Fruit fly (Drosophila melanogaster) whole organism, wandering third instar larva: Measurements from ENCODE around the gene Nlg2.
A peak's percentile ranks its signal among the peaks of the same experiment; 100 is the strongest.

ENCODE experiments used
- Abd-B ChIP-seq: fragments of >200 bp; optimal IDR thresholded peaks from 2 replicates; lab custom pipeline; 2017; ENCODE audit warnings: missing biosample characterization, missing genetic modification characterization
- CG32264 ChIP-seq: fragments of 200-800 bp; sonication (Bioruptor generic); optimal IDR thresholded peaks from 2 replicates; lab custom pipeline; 2016; ENCODE audit warnings: missing biosample characterization, missing genetic modification characterization
- CG9705 ChIP-seq: fragments of 200-800 bp; sonication (Bioruptor generic); optimal IDR thresholded peaks from 2 replicates; lab custom pipeline; 2018; ENCODE audit warnings: missing biosample characterization, mild to moderate bottlenecking, missing genetic modification characterization
- CrebA ChIP-seq: fragments of 200-800 bp; sonication (Bioruptor generic); optimal IDR thresholded peaks from 2 replicates; lab custom pipeline; 2016; ENCODE audit warnings: missing biosample characterization, mild to moderate bottlenecking, missing genetic modification characterization, borderline replicate concordance
- Dfd ChIP-seq: fragments of >200 bp; optimal IDR thresholded peaks from 2 replicates; lab custom pipeline; 2017; ENCODE audit warnings: missing biosample characterization, missing genetic modification characterization
- Dif ChIP-seq: fragments of 200-275, 200-300 bp; sonication (Bioruptor generic); optimal IDR thresholded peaks from 2 replicates; lab custom pipeline; 2018; ENCODE audit warnings: missing biosample characterization, missing genetic modification characterization; ENCODE audit not compliant: partially characterized antibody
- HLH106 ChIP-seq: fragments of 200-800 bp; optimal IDR thresholded peaks from 3 replicates; lab custom pipeline; 2019; ENCODE audit warnings: missing biosample characterization, mild to moderate bottlenecking, missing genetic modification characterization, moderate library complexity
- Jra ChIP-seq: sonication (Bioruptor generic); optimal IDR thresholded peaks from 2 replicates; lab custom pipeline; 2016; ENCODE audit warnings: missing biosample characterization, missing genetic modification characterization
- Myc ChIP-seq: fragments of >200 bp; optimal IDR thresholded peaks from 2 replicates; lab custom pipeline; 2017
- N ChIP-seq: fragments of >200 bp; optimal IDR thresholded peaks from 2 replicates; lab custom pipeline; 2018; ENCODE audit warnings: missing biosample characterization, missing external identifiers, missing genetic modification characterization
- OdsH ChIP-seq: fragments of 200-800 bp; sonication (Bioruptor generic); optimal IDR thresholded peaks from 2 replicates; lab custom pipeline; 2016; ENCODE audit warnings: missing biosample characterization, mild to moderate bottlenecking, missing genetic modification characterization
- Rel ChIP-seq, 2 experiments: fragments of 200-800 bp; sonication (Bioruptor generic) in 1 of 2; optimal IDR thresholded peaks; 2 replicates in 1 of 2; 3 replicates in 1 of 2; lab custom pipeline; 2016 to 2019; ENCODE audit warnings: mild to moderate bottlenecking in 2 of 2, missing biosample characterization in 2 of 2, missing genetic modification characterization in 2 of 2, moderate library complexity in 1 of 2
- Sp1 ChIP-seq: fragments of 200-800 bp; sonication (Bioruptor generic); optimal IDR thresholded peaks from 3 replicates; lab custom pipeline; 2019; ENCODE audit warnings: missing biosample characterization, mild to moderate bottlenecking, missing genetic modification characterization, moderate library complexity
- br ChIP-seq: fragments of 200-800 bp; sonication (Bioruptor generic); optimal IDR thresholded peaks from 2 replicates; lab custom pipeline; 2016; ENCODE audit warnings: missing biosample characterization, missing genetic modification characterization
- brk ChIP-seq: fragments of 200-800 bp; sonication (Bioruptor generic); optimal IDR thresholded peaks from 2 replicates; lab custom pipeline; 2016; ENCODE audit warnings: missing biosample characterization, mild to moderate bottlenecking, missing genetic modification characterization
- dmrt93B ChIP-seq: fragments of 200-800 bp; sonication (Bioruptor generic); optimal IDR thresholded peaks from 2 replicates; lab custom pipeline; 2018; ENCODE audit warnings: missing biosample characterization, mild to moderate bottlenecking, missing genetic modification characterization
- ey ChIP-seq: fragments of 200-800 bp; sonication (Bioruptor generic); optimal IDR thresholded peaks from 2 replicates; lab custom pipeline; 2016; ENCODE audit warnings: missing biosample characterization, missing genetic modification characterization
- foxo ChIP-seq, 2 experiments: fragments of 200-800 bp; sonication (Bioruptor generic); optimal IDR thresholded peaks; 2 replicates in 1 of 2; 3 replicates in 1 of 2; lab custom pipeline; 2016 to 2017; ENCODE audit warnings: missing biosample characterization in 2 of 2, missing genetic modification characterization in 2 of 2
- fru ChIP-seq: fragments of 200-800 bp; sonication (Bioruptor generic); optimal IDR thresholded peaks from 3 replicates; lab custom pipeline; 2016; ENCODE audit warnings: missing biosample characterization, mild to moderate bottlenecking, missing genetic modification characterization
- h ChIP-seq: fragments of 200-800 bp; sonication (Bioruptor generic); optimal IDR thresholded peaks from 3 replicates; lab custom pipeline; 2016; ENCODE audit warnings: missing biosample characterization, mild to moderate bottlenecking, missing genetic modification characterization
- jim ChIP-seq: fragments of 175-275, 200-325 bp; sonication (Bioruptor generic); optimal IDR thresholded peaks from 2 replicates; lab custom pipeline; 2016; ENCODE audit warnings: missing biosample characterization, mild to moderate bottlenecking, missing genetic modification characterization
- pan ChIP-seq: fragments of >200 bp; optimal IDR thresholded peaks from 2 replicates; lab custom pipeline; 2017
- sage ChIP-seq: fragments of 200-800 bp; sonication (Bioruptor generic); optimal IDR thresholded peaks from 2 replicates; lab custom pipeline; 2016; ENCODE audit warnings: missing biosample characterization, mild to moderate bottlenecking, missing genetic modification characterization
- sv ChIP-seq: fragments of 200-800 bp; sonication (Bioruptor generic); optimal IDR thresholded peaks from 3 replicates; lab custom pipeline; 2016; ENCODE audit warnings: missing biosample characterization, missing genetic modification characterization
- woc ChIP-seq: sonication (Bioruptor generic); optimal IDR thresholded peaks from 2 replicates; lab custom pipeline; 2016; ENCODE audit warnings: missing biosample characterization, mild to moderate bottlenecking, missing genetic modification characterization

Gene Nlg2

DNA sequence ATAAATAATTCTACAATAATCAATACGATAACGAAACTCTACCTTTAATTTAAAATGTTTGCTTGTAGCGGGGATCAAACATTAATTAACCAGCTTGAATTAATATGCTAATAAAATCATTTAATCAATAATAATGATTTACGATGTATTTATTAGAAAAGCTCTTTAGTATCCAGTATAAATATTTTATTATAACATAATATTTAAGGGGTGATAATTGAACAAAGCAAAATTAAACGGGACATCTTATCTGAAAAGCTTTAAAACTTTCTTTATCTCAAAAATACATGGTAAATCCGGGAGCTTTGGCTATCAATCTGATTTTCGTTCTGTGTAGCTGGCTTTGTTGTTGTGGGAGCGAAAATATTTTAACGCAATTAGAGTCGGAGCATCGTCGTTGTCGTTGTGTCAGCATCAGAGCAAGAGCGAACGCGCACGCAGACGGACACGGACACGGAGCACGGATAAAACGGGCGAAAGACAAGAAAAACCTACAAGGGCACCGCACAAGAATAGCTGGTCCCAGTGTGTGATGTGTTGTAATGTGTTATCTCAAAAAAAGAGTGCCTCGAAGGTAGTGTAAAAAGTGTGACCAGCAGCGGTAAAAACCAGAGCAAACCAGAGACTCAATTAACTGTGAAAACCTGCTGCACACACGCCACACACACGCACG, at the start of gene Nlg2:
Nlg2 (plus strand) TSS at position 375 of the 673 bp plus-strand sequence.
- TF ChIP-seq Sp1 (GFP tag; lab: Kevin White, UChicago) (peak; percentile 10), sv (GFP tag; lab: Kevin White, UChicago) (peak; percentile 1), CG9705 (GFP tag; lab: Kevin White, UChicago) (no peak), foxo (GFP tag; optimal IDR thresholded peaks at IDR 0.05; lab: Kevin White, UChicago) (no peak), OdsH (GFP tag; lab: Kevin White, UChicago) (no peak), CrebA (GFP tag; lab: Kevin White, UChicago) (no peak), pan (no peak), HLH106 (tag; lab: Kevin White, UChicago) (peak; percentile 20)

DNA sequence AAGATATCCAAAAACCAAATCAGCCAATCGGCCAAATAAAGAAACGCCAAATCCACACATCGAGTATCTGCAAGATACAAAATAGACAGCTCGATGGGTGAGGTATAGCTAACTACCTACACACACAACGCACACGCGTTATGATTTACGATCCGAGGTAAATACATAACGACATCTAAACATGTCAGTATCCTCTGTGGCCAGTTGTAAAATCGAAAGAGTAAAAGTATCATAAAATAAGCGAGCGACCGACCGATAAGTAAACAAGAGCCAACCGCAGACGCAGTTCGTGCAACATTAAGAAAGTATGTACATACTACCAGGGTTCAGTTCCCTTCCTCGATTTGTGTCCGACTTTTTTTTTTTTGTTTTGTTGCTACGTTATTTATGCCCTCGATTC, 48.4 kb upstream of the Nlg2 start:
- TF ChIP-seq fru (GFP tag; lab: Kevin White, UChicago): no peak
- no peak for TF ChIP-seq brk
- TF ChIP-seq ey: no peak
- no peak for TF ChIP-seq CG9705 (GFP tag; lab: Kevin White, UChicago)
- TF ChIP-seq Myc (lab: Kevin White, UChicago): no peak
- TF ChIP-seq Dif (GFP tag; lab: Kevin White, UChicago): no peak
- no peak for TF ChIP-seq CG32264 (GFP tag; lab: Kevin White, UChicago)

DNA sequence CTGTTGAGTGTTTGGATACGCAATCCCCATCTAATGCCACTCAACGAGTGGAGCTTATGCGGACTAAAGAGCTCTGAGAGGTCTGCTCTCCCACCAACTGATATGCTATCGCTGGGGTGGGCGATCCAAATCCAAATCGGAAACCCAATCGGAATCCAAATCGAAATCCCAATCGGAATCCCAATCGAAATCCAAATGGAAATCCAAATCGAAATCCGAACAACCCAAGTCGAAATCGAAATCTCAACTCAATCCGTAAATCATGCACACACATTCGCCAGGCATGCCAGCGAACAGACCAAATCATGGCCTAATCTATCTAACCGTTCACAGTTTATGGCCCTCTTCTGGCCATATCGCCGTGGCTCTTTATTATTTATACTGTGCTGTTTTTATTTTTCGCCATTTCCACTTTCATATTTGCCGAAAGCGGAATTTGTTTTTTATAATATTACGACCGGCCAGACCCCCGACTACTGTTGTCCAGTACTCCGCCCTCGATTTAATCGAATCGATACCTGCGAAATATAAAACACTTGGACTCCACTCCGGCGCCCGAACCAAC, 47.1 kb upstream of the Nlg2 start:
- TF ChIP-seq foxo (GFP tag; optimal IDR thresholded peaks at IDR 0.05; lab: Kevin White, UChicago) (no peak), Sp1 (GFP tag; lab: Kevin White, UChicago) (peak; percentile 0)

DNA sequence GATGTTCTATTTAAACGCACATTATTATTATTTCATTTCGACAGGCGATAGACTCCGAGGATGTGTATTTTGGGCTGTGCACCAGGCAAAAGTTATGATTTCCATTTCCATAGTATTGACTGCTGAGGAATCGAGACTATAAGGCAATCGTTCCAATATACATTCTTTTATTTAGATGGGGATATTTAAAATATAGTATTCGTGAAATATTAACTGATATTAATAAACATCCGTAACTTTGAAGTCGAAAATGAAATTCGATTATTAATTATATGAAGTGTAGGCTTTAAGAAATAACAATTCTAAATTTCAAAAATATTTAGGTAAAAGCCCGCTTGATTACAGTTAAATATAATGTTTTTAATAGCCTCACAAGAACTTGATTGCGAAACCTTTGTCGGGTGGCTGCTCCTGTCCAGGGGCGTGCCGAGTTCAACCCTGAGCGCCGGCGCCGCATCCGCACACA, 44.4 kb upstream of the Nlg2 start:
- TF ChIP-seq h (no peak), ey (no peak), brk (no peak), fru (GFP tag; lab: Kevin White, UChicago) (peak; percentile 30), foxo (GFP tag; optimal IDR thresholded peaks at IDR 0.05; lab: Kevin White, UChicago) (peak in 1 of 2 experiments; percentile 28)

DNA sequence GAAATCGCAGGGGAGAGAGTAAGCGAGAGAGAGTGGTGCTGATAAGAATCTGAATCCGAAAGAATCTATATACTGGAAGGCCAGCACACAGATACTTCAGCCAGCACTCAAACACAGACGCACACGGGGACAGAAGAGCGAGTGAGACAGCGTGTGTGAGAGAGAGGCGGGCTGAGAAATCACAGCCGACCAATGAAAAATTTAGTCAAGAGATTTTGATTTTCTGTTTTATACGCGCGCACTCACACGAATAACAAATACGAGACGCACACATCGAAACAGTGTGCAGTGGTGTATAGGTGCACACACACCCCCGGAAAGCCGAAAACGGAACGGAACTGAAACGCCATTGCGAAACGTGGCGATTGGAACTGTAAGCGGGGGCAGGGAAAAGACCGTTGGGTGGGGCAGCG, 41.0 kb upstream of the Nlg2 start:
- peak; percentile 70 for TF ChIP-seq N (GFP tag; lab: Kevin White, UChicago)
- TF ChIP-seq ey: no peak

DNA sequence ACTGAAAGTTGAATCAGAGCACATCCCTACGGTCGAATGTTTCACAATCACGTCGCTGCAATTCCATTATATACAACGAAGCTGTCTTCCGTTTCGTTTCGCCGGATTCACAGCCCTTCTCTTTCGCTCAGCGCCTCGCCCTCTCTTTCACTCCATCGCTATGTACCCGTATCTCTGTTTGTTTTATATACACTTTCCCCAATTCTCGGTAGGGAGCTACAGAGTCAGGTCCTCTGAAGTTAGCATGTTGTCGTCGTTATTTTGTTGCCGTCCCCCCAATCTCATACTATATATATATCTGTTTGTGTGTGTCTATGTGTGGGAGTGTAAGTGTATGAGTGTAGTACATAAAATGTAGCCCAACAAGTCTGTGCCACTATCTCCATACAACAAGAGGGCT, 38.6 kb upstream of the Nlg2 start:
- TF ChIP-seq Dfd (no peak), br (GFP tag; lab: Kevin White, UChicago) (no peak), jim (GFP tag; lab: Kevin White, UChicago) (no peak), Myc (lab: Kevin White, UChicago) (no peak)
- TF ChIP-seq, all 38 proteins: peak for 0

DNA sequence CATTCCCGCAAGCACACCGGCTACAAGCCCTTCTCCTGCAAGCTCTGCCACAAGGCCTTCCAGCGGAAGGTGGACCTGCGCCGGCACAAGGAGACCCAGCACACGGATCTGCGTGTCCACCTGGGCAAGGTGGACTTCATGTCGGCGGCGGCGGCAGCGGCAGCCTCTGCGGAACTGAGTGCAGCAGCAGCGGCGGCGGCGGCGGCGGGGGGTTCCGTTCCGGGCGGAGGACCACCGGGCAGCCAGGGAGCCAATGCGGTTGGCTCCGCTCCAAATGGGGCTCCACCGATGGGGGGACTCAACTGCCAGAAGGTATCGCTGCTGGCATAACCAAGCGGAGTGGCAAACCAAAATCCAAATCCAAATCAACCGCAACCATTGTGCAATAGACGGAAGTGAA, 36.9 kb upstream of the Nlg2 start:
- no peak for TF ChIP-seq Rel (GFP tag; optimal IDR thresholded peaks at IDR 0.05; lab: Kevin White, UChicago)
- no peak for TF ChIP-seq Rel (tag; optimal IDR thresholded peaks at IDR 0.05; lab: Kevin White, UChicago)
- TF ChIP-seq Dfd: peak; percentile 96

DNA sequence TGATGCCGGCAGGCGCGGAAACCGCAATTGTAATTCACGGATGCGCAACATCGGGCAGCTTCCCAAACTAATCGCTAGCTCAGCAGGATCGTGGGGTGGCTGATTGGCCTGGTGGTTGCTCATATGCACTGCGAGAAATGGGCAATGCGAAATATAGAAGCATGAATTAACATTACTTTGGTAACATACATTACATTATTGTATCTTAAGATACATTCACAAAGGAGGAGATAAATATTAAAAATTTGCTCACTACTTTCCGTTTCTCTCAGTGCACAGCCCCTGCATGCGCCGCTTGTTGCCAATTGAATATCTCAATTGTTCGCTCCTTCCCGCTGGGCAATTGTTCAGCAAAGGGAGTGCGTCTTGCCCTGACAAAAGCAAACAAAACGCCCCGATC, 33.4 kb upstream of the Nlg2 start:
- TF ChIP-seq Abd-B (GFP tag; lab: Kevin White, UChicago) (no peak), HLH106 (tag; lab: Kevin White, UChicago) (peak; percentile 55), foxo (GFP tag; optimal IDR thresholded peaks at IDR 0.05; lab: Kevin White, UChicago) (peak in 1 of 2 experiments; percentile 58), ey (peak; percentile 35), sv (GFP tag; lab: Kevin White, UChicago) (peak; percentile 39), dmrt93B (GFP tag; lab: Kevin White, UChicago) (peak; percentile 17), sage (GFP tag; lab: Kevin White, UChicago) (no peak), Jra (GFP tag; lab: Kevin White, UChicago) (no peak), h (peak; percentile 50), brk (no peak), br (GFP tag; lab: Kevin White, UChicago) (peak; percentile 13), fru (GFP tag; lab: Kevin White, UChicago) (peak; percentile 54), Rel (GFP tag; optimal IDR thresholded peaks at IDR 0.05; lab: Kevin White, UChicago) (no peak), Rel (tag; optimal IDR thresholded peaks at IDR 0.05; lab: Kevin White, UChicago) (no peak), woc (GFP tag; lab: Kevin White, UChicago) (peak; percentile 22), CG32264 (GFP tag; lab: Kevin White, UChicago) (no peak), OdsH (GFP tag; lab: Kevin White, UChicago) (no peak), Dfd (no peak)
- TF ChIP-seq, all 38 proteins: peak for 9
